Worm (Caenorhabditis elegans): ENCODE results near the gene sma-10.

The sma-10 gene

DNA sequence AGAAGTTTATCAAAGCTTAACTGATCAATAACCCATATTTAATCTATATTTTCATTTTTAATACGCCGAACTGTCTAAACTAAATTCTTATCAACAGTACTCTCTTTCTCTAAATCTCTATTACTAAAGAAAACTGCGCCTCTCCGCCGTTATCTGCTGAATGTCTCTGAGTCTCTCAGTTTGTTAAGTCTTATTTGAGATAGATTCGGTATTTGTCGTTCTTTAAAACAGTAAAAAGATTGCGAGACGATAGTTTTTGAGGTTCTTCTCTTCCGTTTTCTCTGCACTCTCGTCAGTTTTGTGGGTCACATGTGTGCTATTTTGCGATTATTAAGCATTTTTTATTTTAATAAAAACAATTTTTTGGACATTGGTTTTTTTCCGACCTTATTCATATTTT is at the start of gene sma-10:
sma-10 (plus strand) TSS at position 236 of the 400 bp plus-strand sequence.
- TF ChIP-seq unc-62 (GFP tag; optimal IDR thresholded peaks at IDR 0.05), result no peak

DNA sequence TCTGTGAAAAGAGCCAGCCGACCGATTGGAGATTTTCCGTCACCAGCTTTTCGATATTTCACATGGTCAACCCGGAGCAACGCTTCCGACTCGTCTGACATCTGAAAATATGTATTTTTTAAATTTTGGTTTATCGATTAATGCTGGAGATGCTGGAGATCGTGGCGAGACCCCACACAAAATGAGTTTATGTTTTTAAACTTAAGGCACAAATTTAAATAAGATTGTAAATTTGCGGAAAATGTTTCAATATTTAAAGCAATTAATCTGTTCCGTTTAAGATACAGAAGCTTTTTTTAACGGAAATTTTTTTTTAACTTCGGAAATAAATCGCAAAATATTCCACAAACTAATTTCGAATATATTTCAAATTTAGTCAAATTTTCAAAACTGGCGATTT is 42.5 kb upstream of the sma-10 start, which contains the start of gene gtf-2H1:
gtf-2H1 (minus strand) TSS at position 101 of the 400 bp plus-strand sequence.
- no peak for TF ChIP-seq unc-62 (GFP tag; optimal IDR thresholded peaks at IDR 0.05)

DNA sequence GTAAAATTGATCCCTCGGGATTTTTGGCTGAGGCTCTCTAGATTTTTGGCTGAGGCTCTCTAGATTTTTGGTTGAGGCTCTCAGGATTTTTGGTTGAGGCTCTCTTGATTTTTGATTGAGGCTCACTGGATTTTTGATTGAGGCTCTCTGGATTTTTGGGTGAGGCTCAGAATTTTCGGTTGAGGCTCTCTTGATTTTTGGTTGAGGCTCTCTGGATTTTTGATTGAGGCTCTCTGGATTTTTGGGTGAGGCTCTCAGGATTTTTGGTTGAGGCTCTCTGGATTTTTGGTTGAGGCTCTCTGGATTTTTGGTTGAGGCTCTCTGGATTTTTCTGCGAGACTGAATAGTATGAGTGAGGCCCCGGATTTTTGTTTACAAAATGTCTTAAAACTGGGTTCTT is 38.1 kb upstream of the sma-10 start:
- no peak for TF ChIP-seq unc-62 (GFP tag; optimal IDR thresholded peaks at IDR 0.05)

DNA sequence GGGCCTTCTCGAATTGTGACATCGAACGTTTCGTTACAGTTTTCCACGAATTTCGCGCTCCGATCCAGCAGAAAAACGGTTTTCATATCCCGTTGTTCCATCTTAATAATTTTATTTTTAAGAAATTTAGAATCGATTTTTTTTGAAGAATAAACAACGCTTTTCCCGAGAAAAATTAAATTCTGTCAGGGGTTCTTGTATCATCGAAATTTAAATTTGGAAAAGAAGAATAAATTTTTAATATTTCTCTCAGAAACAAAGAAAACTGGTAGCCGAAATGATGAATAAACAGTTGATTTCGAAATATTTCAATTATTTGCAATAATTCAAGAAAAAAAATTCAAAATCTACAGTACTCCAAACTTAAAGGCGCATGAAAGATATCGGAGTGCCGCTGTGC is 36.9 kb upstream of the sma-10 start, which contains the start of gene ints-13:
ints-13 (minus strand) TSS at position 101 of the 400 bp plus-strand sequence.
- TF ChIP-seq unc-62 (GFP tag; optimal IDR thresholded peaks at IDR 0.05), result no peak

DNA sequence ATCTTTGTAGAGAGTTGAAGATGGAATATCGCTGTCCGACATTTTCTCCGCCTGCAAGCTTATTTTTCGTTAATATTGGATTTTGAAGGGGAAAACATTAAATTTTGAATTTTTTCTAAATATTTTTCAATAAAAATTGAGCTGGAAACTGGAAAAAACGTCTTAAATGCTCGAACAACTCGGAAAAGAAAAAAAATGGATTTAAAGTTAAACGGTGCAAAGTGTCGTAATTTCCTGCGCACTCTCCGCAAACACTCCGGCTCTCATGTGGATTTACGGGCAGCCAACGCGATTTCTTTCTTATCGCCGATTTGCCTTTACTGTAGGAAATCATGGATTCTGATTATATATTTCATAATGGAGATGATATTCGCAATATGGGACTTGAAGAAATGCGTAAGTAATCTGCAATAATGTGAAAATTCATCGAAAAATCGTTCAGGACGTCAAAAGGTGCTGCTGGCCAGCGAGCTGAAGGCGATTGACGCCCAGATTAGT is 33.9 kb upstream of the sma-10 start, which contains the start of the genes fnta-1 and cogc-8:
fnta-1 (minus strand) TSS at position 51 of the 498 bp plus-strand sequence.
cogc-8 (plus strand) TSS at position 195 of the 498 bp plus-strand sequence.
- no peak for TF ChIP-seq unc-62 (GFP tag; optimal IDR thresholded peaks at IDR 0.05)

DNA sequence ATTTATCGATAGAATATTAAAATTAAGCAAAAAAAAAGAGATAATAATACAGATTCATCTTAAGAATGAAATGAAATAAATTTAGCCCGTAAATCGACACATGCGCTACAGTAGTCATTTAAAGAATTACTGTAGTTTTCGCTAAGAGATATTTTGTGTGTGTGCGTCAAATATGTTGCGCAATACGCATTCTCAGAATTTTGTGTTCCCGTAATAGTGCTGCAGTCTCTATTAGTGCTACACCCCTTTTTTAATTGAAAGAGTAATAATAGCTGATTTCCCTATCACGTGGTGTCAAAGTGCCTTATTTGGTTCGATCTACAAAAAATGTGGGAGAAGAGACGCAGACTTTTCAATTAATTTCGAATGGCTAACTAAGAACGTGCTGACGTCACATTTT is 29.9 kb upstream of the sma-10 start:
- no peak for TF ChIP-seq unc-62 (GFP tag; optimal IDR thresholded peaks at IDR 0.05)

DNA sequence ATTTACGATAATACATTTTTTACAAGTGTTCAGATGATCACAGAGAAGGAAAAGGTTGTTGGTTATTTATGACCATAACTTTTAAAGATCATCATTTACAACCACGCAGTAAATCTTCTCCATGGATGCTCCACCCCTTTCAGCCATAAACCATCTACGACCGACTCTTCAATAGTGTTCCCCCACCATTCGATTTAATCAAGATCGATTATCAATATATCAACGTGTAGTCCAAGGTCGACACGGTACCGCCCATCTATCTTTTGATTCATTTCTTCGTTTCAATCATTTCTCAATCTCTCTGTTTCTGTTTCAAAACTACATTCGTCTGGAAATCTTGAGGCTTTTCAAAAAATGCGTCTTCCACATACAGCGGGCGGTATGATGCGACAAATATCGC is 29.4 kb upstream of the sma-10 start, which contains the start of gene aass-1:
aass-1 (plus strand) TSS at position 301 of the 400 bp plus-strand sequence.
- no peak for TF ChIP-seq unc-62 (GFP tag; optimal IDR thresholded peaks at IDR 0.05)

DNA sequence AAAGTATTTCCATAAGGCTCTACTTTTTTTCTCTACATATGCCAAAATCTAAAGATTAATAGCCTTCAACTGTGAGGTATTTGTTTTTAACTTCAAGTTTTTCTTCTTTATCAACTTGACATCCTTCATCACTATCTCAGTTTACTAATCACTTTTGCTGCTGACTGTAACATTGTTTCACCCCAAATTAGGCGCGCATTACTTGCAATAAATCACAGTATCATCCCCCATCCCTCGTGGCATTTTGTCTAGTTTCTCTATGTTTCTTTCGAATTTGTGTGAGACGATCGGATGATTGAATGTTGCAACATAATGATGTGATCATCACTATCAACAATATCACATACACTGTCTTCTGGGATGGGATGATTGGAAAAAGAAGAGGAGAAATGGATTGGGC is 26.7 kb upstream of the sma-10 start:
- TF ChIP-seq unc-62 (GFP tag; optimal IDR thresholded peaks at IDR 0.05), result no peak

DNA sequence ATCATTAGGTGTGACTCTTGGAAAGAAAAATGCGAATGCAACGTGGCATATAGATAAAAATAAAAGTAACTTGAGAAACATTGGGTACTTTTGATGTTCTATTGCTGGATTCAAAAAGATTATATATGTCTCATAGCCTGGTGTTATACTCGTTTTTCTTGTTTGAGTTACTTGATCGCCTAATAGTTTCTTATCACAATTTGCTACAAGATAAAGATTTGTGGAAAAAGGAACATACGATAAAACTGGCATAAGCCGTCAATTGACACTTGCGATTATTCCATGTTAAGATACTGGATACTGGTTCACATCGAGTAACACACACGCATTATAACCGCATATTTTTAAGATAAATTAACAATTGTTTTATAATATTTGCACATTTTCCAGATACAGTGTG is 21.8 kb upstream of the sma-10 start, which contains the start of gene grl-19:
grl-19 (minus strand) TSS at position 101 of the 400 bp plus-strand sequence.
- no peak for TF ChIP-seq unc-62 (GFP tag; optimal IDR thresholded peaks at IDR 0.05)

DNA sequence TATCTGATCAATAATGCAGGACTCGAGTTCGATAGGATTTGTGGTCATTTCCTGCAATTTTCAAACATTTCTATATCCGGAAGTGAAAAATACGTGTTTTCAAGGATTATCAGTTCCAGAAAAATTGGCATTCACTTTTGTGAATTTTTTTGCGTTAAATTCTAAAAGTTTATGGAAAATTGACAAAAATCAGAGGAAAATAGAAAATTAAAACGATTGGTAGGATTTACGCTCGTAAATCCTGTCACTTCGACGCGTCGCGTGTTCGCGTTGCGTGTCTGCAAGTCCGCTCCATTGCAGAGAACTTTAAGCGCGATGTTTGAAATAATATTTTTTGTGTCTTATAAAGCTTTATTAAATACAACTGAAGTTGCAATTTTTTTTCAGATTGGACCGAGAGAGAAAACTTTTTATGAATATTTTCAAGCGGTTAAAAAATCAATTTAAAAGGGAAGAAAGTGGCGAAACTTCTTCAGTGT is 18.8 kb upstream of the sma-10 start, which contains the start of gene rcat-1:
rcat-1 (minus strand) TSS at position 51 of the 479 bp plus-strand sequence.
- no peak for TF ChIP-seq unc-62 (GFP tag; optimal IDR thresholded peaks at IDR 0.05)

DNA sequence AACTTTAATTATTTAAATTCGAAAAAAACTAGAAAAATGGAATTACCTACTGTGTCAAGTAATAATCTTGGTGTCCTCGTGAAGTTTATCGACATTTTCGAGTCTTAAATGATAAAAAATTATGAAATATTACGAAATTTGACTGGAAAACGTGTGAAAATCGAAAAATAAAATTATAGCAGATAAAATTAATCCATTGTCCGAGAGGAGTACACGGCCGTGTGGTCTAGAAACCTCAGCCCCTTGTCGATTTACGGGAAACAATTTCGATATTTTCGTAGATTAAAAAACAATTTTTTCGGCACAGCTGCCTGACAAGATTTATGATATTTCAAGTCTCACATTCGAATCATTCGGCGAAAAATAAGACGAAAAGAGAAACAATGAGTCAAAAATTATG is 17.1 kb upstream of the sma-10 start, which contains the start of gene R02D3.8:
R02D3.8 (minus strand) TSS at position 109 of the 400 bp plus-strand sequence.
- TF ChIP-seq unc-62 (GFP tag; optimal IDR thresholded peaks at IDR 0.05), result no peak

DNA sequence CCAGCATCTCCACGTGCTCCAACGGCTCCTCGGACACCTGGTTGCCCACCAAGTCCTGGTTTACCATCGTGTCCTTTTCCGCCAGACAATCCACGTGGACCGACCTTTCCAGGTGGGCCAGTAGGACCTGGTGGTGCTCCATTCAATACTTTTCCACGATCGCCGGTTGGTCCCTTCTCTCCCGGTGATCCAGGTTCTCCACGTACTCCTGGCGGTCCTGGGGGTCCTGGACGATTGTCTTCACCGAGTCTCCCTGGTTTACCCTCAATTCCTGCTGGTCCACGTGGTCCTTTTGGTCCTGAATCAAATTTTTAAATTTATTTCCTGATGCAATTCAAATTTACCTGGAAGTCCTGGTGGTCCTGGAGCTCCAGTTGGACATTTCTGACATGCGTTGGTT is 15.9 kb upstream of the sma-10 start:
- TF ChIP-seq unc-62 (GFP tag; optimal IDR thresholded peaks at IDR 0.05), result no peak

DNA sequence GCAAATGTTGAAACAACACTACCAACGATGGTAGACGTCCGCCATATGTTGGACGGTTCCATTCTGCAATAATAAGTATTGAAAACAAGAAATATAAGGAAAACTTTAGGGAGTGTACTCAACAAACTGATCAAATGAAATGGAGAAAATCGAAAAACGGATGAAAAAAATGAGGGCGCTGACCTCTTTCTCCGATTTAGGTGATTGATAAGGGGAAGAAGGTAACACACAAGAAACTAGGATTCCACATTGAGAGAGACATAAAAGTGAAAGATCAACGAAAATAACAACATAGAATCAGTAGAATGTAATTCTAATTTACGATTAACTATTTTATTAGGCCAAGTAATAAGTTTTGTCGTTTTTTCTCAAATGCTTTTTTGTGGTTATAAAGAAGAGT is 15.1 kb upstream of the sma-10 start, which contains the start of gene dpy-9:
dpy-9 (minus strand) TSS at position 63 of the 400 bp plus-strand sequence.
- TF ChIP-seq unc-62 (GFP tag; optimal IDR thresholded peaks at IDR 0.05), result no peak

DNA sequence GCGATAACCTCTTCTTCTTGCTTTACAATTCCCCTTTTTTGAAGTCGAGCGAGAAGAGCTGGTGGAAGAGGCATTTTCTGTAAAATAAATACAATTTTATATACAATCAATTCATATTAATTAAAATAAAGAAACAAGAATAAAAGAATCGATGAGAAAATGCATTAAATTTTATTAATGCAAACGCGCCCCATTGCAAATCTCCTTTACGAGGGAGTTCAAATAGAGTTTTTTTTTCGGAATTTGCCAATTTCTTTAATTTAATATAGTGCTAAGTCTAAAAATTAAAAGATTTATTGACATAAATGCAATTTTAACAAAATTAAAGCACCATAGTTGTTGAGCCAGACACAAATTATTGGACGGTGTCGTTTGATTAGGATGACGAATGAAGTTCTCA is 12.6 kb upstream of the sma-10 start, which contains the start of gene pqbp-1.1:
pqbp-1.1 (minus strand) TSS at position 77 of the 400 bp plus-strand sequence.
- no peak for TF ChIP-seq unc-62 (GFP tag; optimal IDR thresholded peaks at IDR 0.05)

DNA sequence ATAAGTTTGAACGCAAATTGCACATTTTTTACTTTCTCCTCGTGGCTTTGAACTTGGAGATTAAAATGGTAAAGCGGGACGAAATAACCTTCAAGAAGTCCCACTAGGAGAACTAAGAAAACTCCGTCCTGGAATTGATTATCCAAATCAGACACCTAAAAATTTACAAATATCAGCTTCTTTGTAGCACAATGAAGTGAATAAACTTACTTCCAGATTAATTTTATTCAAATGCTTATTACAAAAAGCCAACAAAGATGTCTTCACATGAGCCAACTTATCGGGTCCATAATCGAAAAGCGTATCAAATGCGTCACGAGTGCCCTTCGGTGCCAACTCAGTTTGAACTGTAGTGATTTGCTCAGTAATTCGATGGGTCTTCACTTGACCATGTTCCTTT is 11.8 kb upstream of the sma-10 start:
- no peak for TF ChIP-seq unc-62 (GFP tag; optimal IDR thresholded peaks at IDR 0.05)

DNA sequence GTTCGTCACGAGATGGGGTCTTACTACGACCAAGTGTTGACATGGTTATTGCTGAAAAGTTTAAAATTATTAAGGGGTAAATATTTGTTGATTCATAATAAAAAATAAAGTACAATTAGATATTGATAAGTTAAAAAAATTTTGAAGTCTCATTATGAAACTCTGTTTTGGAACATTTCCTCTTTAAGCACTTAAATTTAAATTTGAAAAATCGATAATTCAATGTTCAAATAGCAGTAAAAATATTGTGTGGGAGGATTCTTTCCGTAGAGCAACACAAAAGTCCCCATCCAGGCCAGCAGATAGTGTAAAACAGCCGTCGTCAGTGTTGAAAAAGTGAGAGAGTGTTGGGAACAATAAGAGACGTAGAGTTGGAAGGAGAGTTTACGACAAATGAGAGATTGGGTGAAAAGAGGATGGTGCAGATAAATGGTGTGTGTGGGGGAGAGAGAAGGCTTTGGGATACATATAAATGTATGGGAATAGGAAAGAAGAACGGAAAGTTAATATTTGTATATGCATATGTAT is 10.0 kb upstream of the sma-10 start, which contains the start of gene pat-6:
pat-6 (minus strand) TSS at position 51 of the 528 bp plus-strand sequence.
- TF ChIP-seq unc-62 (GFP tag; optimal IDR thresholded peaks at IDR 0.05), result no peak

DNA sequence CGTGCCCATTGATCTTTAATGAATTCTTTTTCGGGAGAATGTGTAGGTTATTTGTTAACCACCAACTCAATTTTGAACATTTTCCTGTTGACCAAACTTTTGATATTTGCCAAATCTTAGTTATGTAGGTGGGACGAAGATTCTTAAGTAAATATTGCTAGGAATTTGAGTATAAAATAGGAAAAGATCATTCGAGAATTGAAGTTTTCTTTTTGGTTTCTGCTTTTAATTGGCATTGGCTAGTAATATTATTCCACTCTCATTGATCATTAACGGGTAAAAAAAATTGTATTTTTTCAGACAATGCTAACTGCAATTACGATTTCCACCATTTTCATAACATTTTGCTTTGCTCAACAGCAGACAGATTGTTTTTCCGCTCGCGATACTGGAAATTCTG is 8.1 kb upstream of the sma-10 start, which contains the start of gene T21D12.12:
T21D12.12 (plus strand) TSS at position 301 of the 400 bp plus-strand sequence.
- TF ChIP-seq unc-62 (GFP tag; optimal IDR thresholded peaks at IDR 0.05), result no peak

Measured in whole organism, dauer.